Fruit fly (Drosophila melanogaster) Kc167 (cell line): ENCODE data around the gene CG43220.

Experiments used
- Myc ChIP-seq: fragments of >200 bp; optimal IDR thresholded peaks from 2 replicates; lab custom pipeline; 2017; ENCODE audit warnings: missing external identifiers
- h ChIP-seq: fragments of >200 bp; optimal IDR thresholded peaks from 3 replicates; lab custom pipeline; 2018; ENCODE audit warnings: missing external identifiers
- insv ChIP-seq: fragments of >200 bp; optimal IDR thresholded peaks from 3 replicates; lab custom pipeline; 2018; ENCODE audit warnings: missing external identifiers
- psq ChIP-seq: fragments of >200 bp; optimal IDR thresholded peaks from 2 replicates; lab custom pipeline; 2017; ENCODE audit warnings: missing external identifiers

dm6 chr2L:17450505-17451415 lies 35.6 kb upstream of the CG43220 start:
- TF ChIP-seq h (no peak), psq (lab: Kevin White, UChicago) (no peak), insv (no peak), Myc (lab: Kevin White, UChicago) (no peak)
